Comparison of ENCODE assay signal across 1 fruit fly cellular context in genomic region chr2L:18782936-18783335, dm6.
TF ChIP-seq lines count a peak whose summit lies in the region.

No protein-coding gene starts in this region.

TF ChIP-seq in whole organism, embryonic, 481 proteins besides CTCF, POLR2A, EP300 and RAD21 (continued from another document):
- TF ChIP-seq grn (GFP tag; optimal IDR thresholded peaks at IDR 0.05; lab: Kevin White, UChicago) (peak; percentile 47), Bteb2 (GFP tag; optimal IDR thresholded peaks at IDR 0.05; lab: Kevin White, UChicago) (no peak), zf30C (GFP tag; optimal IDR thresholded peaks at IDR 0.05; lab: Kevin White, UChicago) (no peak), CG8765 (GFP tag; IDR thresholded peaks at IDR 0.05; lab: Robert Waterston, UW) (no peak), pfk (GFP tag; optimal IDR thresholded peaks at IDR 0.05; lab: Kevin White, UChicago) (no peak), CG13894 (tag; optimal IDR thresholded peaks at IDR 0.05; lab: Kevin White, UChicago) (no peak), CG3163 (GFP tag; optimal IDR thresholded peaks at IDR 0.05; lab: Kevin White, UChicago) (no peak), lbe (GFP tag; optimal IDR thresholded peaks at IDR 0.05; lab: Kevin White, UChicago) (no peak), prd (optimal IDR thresholded peaks at IDR 0.05; lab: Kevin White, UChicago) (no peak), prd (GFP tag; IDR thresholded peaks at IDR 0.05; lab: Robert Waterston, UW) (no peak), Sox102F (GFP tag; optimal IDR thresholded peaks at IDR 0.05; lab: Kevin White, UChicago) (no peak), CG12659 (GFP tag; optimal IDR thresholded peaks at IDR 0.05; lab: Kevin White, UChicago) (no peak), Ets65A (GFP tag; lab: Kevin White, UChicago) (no peak), CG30403 (GFP tag; optimal IDR thresholded peaks at IDR 0.05; lab: Kevin White, UChicago) (no peak), bowl (GFP tag; IDR thresholded peaks at IDR 0.05; lab: Robert Waterston, UW) (no peak), H15 (GFP tag; IDR thresholded peaks at IDR 0.05; lab: Robert Waterston, UW) (no peak), CG2199 (GFP tag; IDR thresholded peaks at IDR 0.05; lab: Robert Waterston, UW) (no peak), cg (GFP tag; optimal IDR thresholded peaks at IDR 0.05; lab: Kevin White, UChicago) (peak; percentile 40), D (optimal IDR thresholded peaks at IDR 0.05; lab: Kevin White, UChicago) (peak; percentile 92), D (GFP tag; optimal IDR thresholded peaks at IDR 0.05; lab: Kevin White, UChicago) (no peak), Nf-YB (GFP tag; optimal IDR thresholded peaks at IDR 0.05; lab: Kevin White, UChicago) (peak; percentile 95), Nf-YC (tag; optimal IDR thresholded peaks at IDR 0.05; lab: Kevin White, UChicago) (peak; percentile 95), seq (GFP tag; IDR thresholded peaks at IDR 0.05; lab: Robert Waterston, UW) (peak; percentile 55), Trl (optimal IDR thresholded peaks at IDR 0.05; lab: Kevin White, UChicago) (peak; percentile 74 to 97), Trl (GFP tag; optimal IDR thresholded peaks at IDR 0.05; lab: Kevin White, UChicago) (peak; percentile 12), CG2129 (GFP tag; IDR thresholded peaks at IDR 0.05; lab: Robert Waterston, UW; ENCODE audit: partially characterized antibody) (no peak), Xrp1 (GFP tag; IDR thresholded peaks at IDR 0.05; lab: Robert Waterston, UW) (no peak), pros (GFP tag; optimal IDR thresholded peaks at IDR 0.05; lab: Kevin White, UChicago) (peak; percentile 88), CG3407 (GFP tag; optimal IDR thresholded peaks at IDR 0.05; lab: Kevin White, UChicago) (no peak), insv (GFP tag; optimal IDR thresholded peaks at IDR 0.05; lab: Kevin White, UChicago) (peak; percentile 95 to 98), CG6791 (GFP tag; IDR thresholded peaks at IDR 0.05; lab: Robert Waterston, UW; ENCODE audit: partially characterized antibody) (no peak), sens (GFP tag; lab: Kevin White, UChicago) (peak; percentile 74), CG1832 (GFP tag; optimal IDR thresholded peaks at IDR 0.05; lab: Kevin White, UChicago) (peak; percentile 88), Chrac-16 (GFP tag; optimal IDR thresholded peaks at IDR 0.05; lab: Kevin White, UChicago) (no peak), trh (GFP tag; optimal IDR thresholded peaks at IDR 0.05; lab: Kevin White, UChicago) (no peak), chinmo (GFP tag; IDR thresholded peaks at IDR 0.05; lab: Robert Waterston, UW; ENCODE audit: partially characterized antibody) (0 out of 4 replicates have a peak, but pooled peaks have one; percentile 17), CG17829 (tag; optimal IDR thresholded peaks at IDR 0.05; lab: Kevin White, UChicago) (no peak), zen (tag; optimal IDR thresholded peaks at IDR 0.05; lab: Kevin White, UChicago) (peak; percentile 88), CG10543 (GFP tag; optimal IDR thresholded peaks at IDR 0.05; lab: Kevin White, UChicago) (no peak), crp (GFP tag; optimal IDR thresholded peaks at IDR 0.05; lab: Kevin White, UChicago) (no peak), CG8924 (tag; optimal IDR thresholded peaks at IDR 0.05; lab: Kevin White, UChicago) (no peak), Elba2 (GFP tag; optimal IDR thresholded peaks at IDR 0.05; lab: Kevin White, UChicago) (peak; percentile 29), CG17328 (GFP tag; IDR thresholded peaks at IDR 0.05; lab: Robert Waterston, UW) (no peak), CG10321 (GFP tag; IDR thresholded peaks at IDR 0.05; lab: Robert Waterston, UW) (peak; percentile 61), CG17912 (GFP tag; optimal IDR thresholded peaks at IDR 0.05; lab: Kevin White, UChicago) (no peak), CG18476 (GFP tag; optimal IDR thresholded peaks at IDR 0.05; lab: Kevin White, UChicago) (no peak)
